Worm (Caenorhabditis elegans) whole organism, L2 larva: Measurements from ENCODE around the gene mrps-2.
A peak's percentile ranks its signal among the peaks of the same experiment; 100 is the strongest.

Experiments used
- C34F6.9 ChIP-seq: fragments of 150-350 bp; optimal IDR thresholded peaks from 2 replicates; lab custom pipeline; 2014; ENCODE audit warnings: missing biosample characterization, missing genetic modification characterization
- F13H6.1 ChIP-seq: sonication (generic microtip); optimal IDR thresholded peaks from 2 replicates; lab custom pipeline; 2016; ENCODE audit warnings: missing genetic modification characterization, missing compliant biosample characterization
- R02D3.7 ChIP-seq: fragments of 150-350 bp; optimal IDR thresholded peaks from 2 replicates; lab custom pipeline; 2014; ENCODE audit warnings: missing biosample characterization, missing genetic modification characterization
- Y55F3AM.14 ChIP-seq: fragments of 200-800 bp; sonication (Bioruptor generic); optimal IDR thresholded peaks from 2 replicates; lab custom pipeline; 2018; ENCODE audit warnings: mild to moderate bottlenecking, missing genetic modification characterization, missing compliant biosample characterization
- ZK546.5 ChIP-seq: sonication (generic microtip); optimal IDR thresholded peaks from 2 replicates; lab custom pipeline; 2017; ENCODE audit warnings: missing biosample characterization, missing genetic modification characterization
- alr-1 ChIP-seq: fragments of 150-350 bp; optimal IDR thresholded peaks from 2 replicates; lab custom pipeline; 2014; ENCODE audit warnings: missing biosample characterization, missing genetic modification characterization
- aly-2 ChIP-seq: fragments of 150-350 bp; optimal IDR thresholded peaks from 2 replicates; lab custom pipeline; 2014; ENCODE audit warnings: missing biosample characterization, missing genetic modification characterization
- ama-1 ChIP-seq: fragments of 150-350 bp; optimal IDR thresholded peaks from 2 replicates; lab custom pipeline; 2018; ENCODE audit warnings: inconsistent platforms
- blmp-1 ChIP-seq: sonication (generic microtip); optimal IDR thresholded peaks from 2 replicates; lab custom pipeline; 2017; ENCODE audit warnings: missing genetic modification characterization, mild to moderate bottlenecking, missing compliant biosample characterization, antibody characterized with exemption, moderate library complexity; ENCODE audit not compliant: insufficient read depth
- ceh-16 ChIP-seq: fragments of 150-350 bp; optimal IDR thresholded peaks from 2 replicates; lab custom pipeline; 2014; ENCODE audit warnings: missing biosample characterization, missing genetic modification characterization
- ceh-82 ChIP-seq: fragments of 150-350 bp; optimal IDR thresholded peaks from 2 replicates; lab custom pipeline; 2014; ENCODE audit warnings: missing biosample characterization, missing genetic modification characterization
- crh-2 ChIP-seq: sonication (generic microtip); optimal IDR thresholded peaks from 2 replicates; lab custom pipeline; 2017; ENCODE audit warnings: missing biosample characterization, missing genetic modification characterization
- dmd-4 ChIP-seq: sonication (generic microtip); optimal IDR thresholded peaks from 2 replicates; lab custom pipeline; 2017; ENCODE audit warnings: missing biosample characterization, missing genetic modification characterization
- elt-1 ChIP-seq: fragments of 150-350 bp; optimal IDR thresholded peaks from 2 replicates; lab custom pipeline; 2014; ENCODE audit warnings: missing biosample characterization, missing genetic modification characterization
- elt-3 ChIP-seq: sonication (generic microtip); optimal IDR thresholded peaks from 2 replicates; lab custom pipeline; 2017; ENCODE audit warnings: missing biosample characterization, missing genetic modification characterization
- fos-1 ChIP-seq: fragments of 150-350 bp; optimal IDR thresholded peaks from 2 replicates; lab custom pipeline; 2014; ENCODE audit warnings: missing biosample characterization, missing genetic modification characterization
- gmeb-1 ChIP-seq: fragments of 150-350 bp; optimal IDR thresholded peaks from 2 replicates; lab custom pipeline; 2014; ENCODE audit warnings: missing biosample characterization, missing genetic modification characterization
- lin-11 ChIP-seq: fragments of 150-350 bp; sonication (generic microtip); optimal IDR thresholded peaks from 2 replicates; lab custom pipeline; 2014; ENCODE audit warnings: missing biosample characterization, missing genetic modification characterization, inconsistent platforms, mixed read lengths
- lin-13 ChIP-seq: fragments of 150-350 bp; optimal IDR thresholded peaks from 2 replicates; lab custom pipeline; 2014; ENCODE audit warnings: missing biosample characterization, missing genetic modification reagents, missing genetic modification characterization
- lin-39 ChIP-seq: fragments of 150-350 bp; optimal IDR thresholded peaks from 2 replicates; lab custom pipeline; 2014; ENCODE audit warnings: missing biosample characterization, missing genetic modification reagents, missing genetic modification characterization
- lsy-2 ChIP-seq, 2 experiments: fragments of 150-350 bp in 1 of 2; sonication (generic microtip) in 1 of 2; optimal IDR thresholded peaks; 2 replicates each; lab custom pipeline; 2014 to 2017; ENCODE audit warnings: missing biosample characterization in 2 of 2, missing genetic modification characterization in 2 of 2
- mab-5 ChIP-seq: fragments of 150-350 bp; optimal IDR thresholded peaks from 2 replicates; lab custom pipeline; 2014; ENCODE audit warnings: missing biosample characterization, missing genetic modification characterization
- mbf-1 ChIP-seq: sonication (generic microtip); optimal IDR thresholded peaks from 2 replicates; lab custom pipeline; 2017; ENCODE audit warnings: missing biosample characterization, missing genetic modification characterization
- mdl-1 ChIP-seq, 2 experiments: fragments of 150-350 bp in 1 of 2; sonication (generic microtip) in 1 of 2; optimal IDR thresholded peaks; 2 replicates each; lab custom pipeline; 2017; ENCODE audit warnings: missing biosample characterization in 2 of 2, missing genetic modification characterization in 2 of 2
- nhr-10 ChIP-seq: sonication (generic microtip); optimal IDR thresholded peaks from 2 replicates; lab custom pipeline; 2017; ENCODE audit warnings: missing biosample characterization, missing genetic modification characterization
- nhr-11 ChIP-seq: fragments of 150-350 bp; optimal IDR thresholded peaks from 2 replicates; lab custom pipeline; 2014; ENCODE audit warnings: missing biosample characterization, missing genetic modification characterization
- nhr-12 ChIP-seq: fragments of 150-350 bp; optimal IDR thresholded peaks from 2 replicates; lab custom pipeline; 2014; ENCODE audit warnings: missing biosample characterization, missing genetic modification characterization
- nhr-129 ChIP-seq: fragments of 150-350 bp; optimal IDR thresholded peaks from 2 replicates; lab custom pipeline; 2014; ENCODE audit warnings: missing biosample characterization, missing genetic modification characterization
- nhr-21 ChIP-seq: fragments of 150-350 bp; optimal IDR thresholded peaks from 2 replicates; lab custom pipeline; 2014; ENCODE audit warnings: missing biosample characterization, missing genetic modification characterization
- nhr-23 ChIP-seq: fragments of 150-350 bp; optimal IDR thresholded peaks from 2 replicates; lab custom pipeline; 2014; ENCODE audit warnings: missing biosample characterization, missing genetic modification reagents, missing genetic modification characterization
- nhr-237 ChIP-seq: fragments of 150-350 bp; optimal IDR thresholded peaks from 2 replicates; lab custom pipeline; 2014; ENCODE audit warnings: missing biosample characterization, missing genetic modification characterization
- nhr-25 ChIP-seq: fragments of 150-350 bp; sonication (generic microtip); optimal IDR thresholded peaks from 3 replicates; lab custom pipeline; 2014; ENCODE audit warnings: missing biosample characterization, missing genetic modification characterization
- nhr-77 ChIP-seq: fragments of 150-350 bp; optimal IDR thresholded peaks from 2 replicates; lab custom pipeline; 2014; ENCODE audit warnings: missing biosample characterization, missing genetic modification characterization
- sem-4 ChIP-seq: fragments of 150-350 bp; optimal IDR thresholded peaks from 2 replicates; lab custom pipeline; 2014; ENCODE audit warnings: missing biosample characterization, missing genetic modification reagents, missing genetic modification characterization
- skn-1 ChIP-seq: sonication (generic microtip); optimal IDR thresholded peaks from 2 replicates; lab custom pipeline; 2017; ENCODE audit warnings: missing biosample characterization, missing genetic modification characterization
- snpc-4 ChIP-seq: fragments of 150-350 bp; optimal IDR thresholded peaks from 2 replicates; lab custom pipeline; 2014; ENCODE audit warnings: missing biosample characterization, missing genetic modification characterization
- unc-39 ChIP-seq: fragments of 150-350 bp; optimal IDR thresholded peaks from 2 replicates; lab custom pipeline; 2014; ENCODE audit warnings: missing biosample characterization, missing genetic modification characterization
- unc-55 ChIP-seq: fragments of 150-350 bp; sonication (generic microtip); optimal IDR thresholded peaks from 3 replicates; lab custom pipeline; 2014; ENCODE audit warnings: missing biosample characterization, missing genetic modification reagents, missing genetic modification characterization
- unc-62 ChIP-seq: fragments of 150-350 bp; optimal IDR thresholded peaks from 2 replicates; lab custom pipeline; 2014; ENCODE audit warnings: missing biosample characterization, missing genetic modification reagents, missing genetic modification characterization
- zag-1 ChIP-seq: fragments of 150-350 bp; optimal IDR thresholded peaks from 2 replicates; lab custom pipeline; 2014; ENCODE audit warnings: missing biosample characterization, missing genetic modification characterization
- ztf-1 ChIP-seq: fragments of 200-800 bp; sonication (Bioruptor generic); conservative IDR thresholded peaks from 2 replicates; pipeline ENCODE4 v1.3.6; 2022; ENCODE audit warnings: missing genetic modification characterization, missing compliant biosample characterization
- ztf-11 ChIP-seq: sonication (generic microtip); optimal IDR thresholded peaks from 2 replicates; lab custom pipeline; 2017; ENCODE audit warnings: missing biosample characterization, missing genetic modification characterization
- ztf-4 ChIP-seq: fragments of 150-350 bp; optimal IDR thresholded peaks from 2 replicates; lab custom pipeline; 2014; ENCODE audit warnings: missing biosample characterization, missing genetic modification characterization

Gene mrps-2

ce11 chrV:8434400-8434827 lies 31.1 kb upstream of the mrps-2 start (continued):
- TF ChIP-seq nhr-11 (no peak), zag-1 (no peak), elt-1 (tag; lab: Kevin White, UChicago) (no peak), crh-2 (tag; lab: Kevin White, UChicago) (peak; percentile 37), F13H6.1 (tag; lab: Kevin White, UChicago) (peak; percentile 36), lin-39 (no peak)

ce11 chrV:8435292-8435691 lies 30.2 kb upstream of the mrps-2 start:
- TF ChIP-seq ama-1 (lab: Kevin White, UChicago) (no peak), blmp-1 (tag; lab: Kevin White, UChicago) (no peak), ztf-1 (GFP tag; lab: Robert Waterston, UW) (no peak), ceh-82 (tag; lab: Kevin White, UChicago) (no peak), mdl-1 (tag; optimal IDR thresholded peaks at IDR 0.05; lab: Kevin White, UChicago) (no peak), nhr-237 (tag; lab: Kevin White, UChicago) (no peak), mab-5 (tag; lab: Kevin White, UChicago) (no peak), lin-11 (tag; lab: Kevin White, UChicago) (no peak), unc-55 (GFP tag; lab: Kevin White, UChicago) (no peak), lsy-2 (tag; optimal IDR thresholded peaks at IDR 0.05; lab: Kevin White, UChicago) (no peak), nhr-12 (tag; lab: Kevin White, UChicago) (no peak), lin-39 (no peak), nhr-21 (tag; lab: Kevin White, UChicago) (no peak), mbf-1 (tag; lab: Kevin White, UChicago) (no peak), crh-2 (tag; lab: Kevin White, UChicago) (no peak), C34F6.9 (tag; lab: Kevin White, UChicago) (no peak), dmd-4 (tag; lab: Kevin White, UChicago) (no peak)

- TF ChIP-seq nhr-10 (no peak), mab-5 (tag; lab: Kevin White, UChicago) (peak; percentile 74), aly-2 (tag; lab: Kevin White, UChicago) (no peak), Y55F3AM.14 (GFP tag; lab: Kevin White, UChicago) (no peak), C34F6.9 (tag; lab: Kevin White, UChicago) (no peak), ztf-4 (tag; lab: Kevin White, UChicago) (no peak), gmeb-1 (tag; lab: Kevin White, UChicago) (no peak), nhr-129 (tag; lab: Kevin White, UChicago) (no peak)
Measured at ce11 chrV:8437358-8437757, 28.1 kb upstream of the mrps-2 start.

ce11 chrV:8444357-8444856 lies 21.1 kb upstream of the mrps-2 start, which contains the start of gene lmd-3:
TSS of gene lmd-3 (minus strand) at chrV:8444806.
- TF ChIP-seq ceh-82 (tag; lab: Kevin White, UChicago) (no peak), nhr-25 (tag; lab: Kevin White, UChicago) (no peak), R02D3.7 (tag; lab: Kevin White, UChicago) (no peak), nhr-23 (tag; lab: Kevin White, UChicago) (no peak), elt-1 (tag; lab: Kevin White, UChicago) (no peak), ZK546.5 (no peak), lsy-2 (tag; optimal IDR thresholded peaks at IDR 0.05; lab: Kevin White, UChicago) (no peak), Y55F3AM.14 (GFP tag; lab: Kevin White, UChicago) (no peak), nhr-77 (tag; lab: Kevin White, UChicago) (no peak), gmeb-1 (tag; lab: Kevin White, UChicago) (no peak), nhr-11 (no peak), nhr-12 (tag; lab: Kevin White, UChicago) (no peak), unc-39 (no peak), fos-1 (tag; lab: Kevin White, UChicago) (no peak)

DNA sequence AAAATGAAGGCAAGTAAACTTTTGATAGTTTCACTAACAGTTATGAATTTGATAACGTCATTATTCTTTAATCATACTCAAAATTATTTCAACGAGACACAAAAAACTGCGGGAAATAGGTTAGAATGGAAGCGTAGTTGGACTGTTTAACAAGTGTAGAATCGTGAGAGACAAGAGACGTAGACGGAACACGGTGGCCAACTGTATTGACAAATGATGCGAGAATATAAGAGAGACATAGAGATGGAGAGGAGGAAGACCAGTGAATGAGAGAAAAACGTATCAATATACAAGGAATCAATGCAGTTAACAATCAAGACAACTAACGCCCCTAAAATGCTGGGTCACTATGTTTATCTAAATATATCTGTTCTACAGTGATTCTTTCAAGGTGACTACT lies 19.9 kb upstream of the mrps-2 start:
- TF ChIP-seq mbf-1 (tag; lab: Kevin White, UChicago) (no peak), ztf-1 (GFP tag; lab: Robert Waterston, UW) (no peak), skn-1 (tag; lab: Kevin White, UChicago) (no peak), aly-2 (tag; lab: Kevin White, UChicago) (no peak), lin-13 (GFP tag; lab: Kevin White, UChicago) (no peak), mdl-1 (tag; optimal IDR thresholded peaks at IDR 0.05; lab: Kevin White, UChicago) (no peak), ama-1 (lab: Kevin White, UChicago) (no peak), ceh-16 (tag; lab: Kevin White, UChicago) (no peak), ceh-82 (tag; lab: Kevin White, UChicago) (no peak), ztf-4 (tag; lab: Kevin White, UChicago) (no peak), nhr-11 (no peak), sem-4 (tag; lab: Kevin White, UChicago) (no peak), nhr-12 (tag; lab: Kevin White, UChicago) (no peak), lin-11 (tag; lab: Kevin White, UChicago) (no peak), alr-1 (no peak), nhr-237 (tag; lab: Kevin White, UChicago) (no peak), elt-3 (no peak), snpc-4 (tag; lab: Kevin White, UChicago) (peak; percentile 1), nhr-25 (tag; lab: Kevin White, UChicago) (peak; percentile 33), F13H6.1 (tag; lab: Kevin White, UChicago) (peak; percentile 38), ztf-11 (tag; lab: Kevin White, UChicago) (no peak), C34F6.9 (tag; lab: Kevin White, UChicago) (peak; percentile 16), unc-55 (GFP tag; lab: Kevin White, UChicago) (no peak), lin-39 (no peak), unc-62 (GFP tag; lab: Kevin White, UChicago) (no peak), R02D3.7 (tag; lab: Kevin White, UChicago) (no peak)
